Worm (Caenorhabditis elegans) whole organism, L3 larva: ENCODE measurements around the gene gst-18.

Source experiments
- ZK546.5 ChIP-seq: sonication (generic microtip); optimal IDR thresholded peaks from 2 replicates; lab custom pipeline; 2017; ENCODE audit warnings: missing biosample characterization, missing genetic modification characterization
- aly-2 ChIP-seq: fragments of 150-350 bp; optimal IDR thresholded peaks from 2 replicates; lab custom pipeline; 2014; ENCODE audit warnings: missing biosample characterization, missing genetic modification characterization
- ama-1 ChIP-seq: fragments of 150-350 bp; optimal IDR thresholded peaks from 2 replicates; lab custom pipeline; 2018
- ceh-16 ChIP-seq: sonication (generic microtip); optimal IDR thresholded peaks from 2 replicates; lab custom pipeline; 2017; ENCODE audit warnings: missing biosample characterization, missing genetic modification characterization
- ceh-28 ChIP-seq: fragments of 150-350 bp; optimal IDR thresholded peaks from 2 replicates; lab custom pipeline; 2014; ENCODE audit warnings: missing biosample characterization, missing genetic modification reagents, missing genetic modification characterization
- ceh-82 ChIP-seq: fragments of 150-350 bp; optimal IDR thresholded peaks from 2 replicates; lab custom pipeline; 2014; ENCODE audit warnings: missing biosample characterization, missing genetic modification characterization
- ceh-9 ChIP-seq: sonication (generic microtip); optimal IDR thresholded peaks from 2 replicates; lab custom pipeline; 2018; ENCODE audit warnings: missing biosample characterization, missing genetic modification characterization
- egl-5 ChIP-seq: fragments of 150-350 bp; optimal IDR thresholded peaks from 2 replicates; lab custom pipeline; 2017; ENCODE audit warnings: missing biosample characterization, missing genetic modification reagents, missing genetic modification characterization, inconsistent platforms
- elt-1 ChIP-seq: fragments of 150-350 bp; optimal IDR thresholded peaks from 2 replicates; lab custom pipeline; 2014; ENCODE audit warnings: missing biosample characterization, missing genetic modification characterization
- elt-2 ChIP-seq: sonication (generic microtip); optimal IDR thresholded peaks from 2 replicates; lab custom pipeline; 2016; ENCODE audit warnings: missing genetic modification reagents, mild to moderate bottlenecking, missing genetic modification characterization, missing compliant biosample characterization
- eor-1 ChIP-seq, 2 experiments: fragments of 150-350 bp; optimal IDR thresholded peaks; 2 replicates each; lab custom pipeline; 2014 to 2018; ENCODE audit warnings: missing biosample characterization in 2 of 2, missing genetic modification characterization in 2 of 2
- fkh-10 ChIP-seq: sonication (generic microtip); optimal IDR thresholded peaks from 2 replicates; lab custom pipeline; 2017; ENCODE audit warnings: missing biosample characterization, missing genetic modification reagents, missing genetic modification characterization
- jun-1 ChIP-seq: fragments of 150-350 bp; optimal IDR thresholded peaks from 2 replicates; lab custom pipeline; 2014; ENCODE audit warnings: missing biosample characterization, missing genetic modification reagents, missing genetic modification characterization
- lin-15B ChIP-seq: fragments of 150-350 bp; optimal IDR thresholded peaks from 2 replicates; lab custom pipeline; 2014; ENCODE audit warnings: missing biosample characterization, missing genetic modification characterization
- lin-39 ChIP-seq: fragments of 150-350 bp; optimal IDR thresholded peaks from 2 replicates; lab custom pipeline; 2018; ENCODE audit warnings: missing biosample characterization, missing genetic modification reagents, missing genetic modification characterization
- lsy-12 ChIP-seq: sonication (generic microtip); optimal IDR thresholded peaks from 2 replicates; lab custom pipeline; 2016; ENCODE audit warnings: mild to moderate bottlenecking, missing genetic modification characterization, missing compliant biosample characterization
- mdl-1 ChIP-seq: fragments of 150-350 bp; optimal IDR thresholded peaks from 2 replicates; lab custom pipeline; 2014; ENCODE audit warnings: missing biosample characterization, missing genetic modification characterization
- mml-1 ChIP-seq: fragments of 150-350 bp; sonication (generic microtip); optimal IDR thresholded peaks from 3 replicates; lab custom pipeline; 2014; ENCODE audit warnings: missing biosample characterization, missing genetic modification characterization
- nfya-1 ChIP-seq: sonication (generic microtip); optimal IDR thresholded peaks from 2 replicates; lab custom pipeline; 2017; ENCODE audit warnings: missing genetic modification characterization, mild to moderate bottlenecking, missing compliant biosample characterization, antibody characterized with exemption, moderate library complexity; ENCODE audit not compliant: insufficient read depth
- nhr-11 ChIP-seq: fragments of 150-350 bp; optimal IDR thresholded peaks from 2 replicates; lab custom pipeline; 2014; ENCODE audit warnings: missing biosample characterization, missing genetic modification characterization
- nhr-23 ChIP-seq: fragments of 150-350 bp; optimal IDR thresholded peaks from 2 replicates; lab custom pipeline; 2014; ENCODE audit warnings: missing biosample characterization, missing genetic modification reagents, missing genetic modification characterization
- nhr-25 ChIP-seq: sonication (generic microtip); optimal IDR thresholded peaks from 2 replicates; lab custom pipeline; 2017; ENCODE audit warnings: missing biosample characterization, missing genetic modification characterization
- nhr-28 ChIP-seq: fragments of 150-350 bp; optimal IDR thresholded peaks from 2 replicates; lab custom pipeline; 2014; ENCODE audit warnings: missing biosample characterization, missing genetic modification characterization
- nhr-43 ChIP-seq: sonication (generic microtip); optimal IDR thresholded peaks from 2 replicates; lab custom pipeline; 2016; ENCODE audit warnings: mild to moderate bottlenecking, missing genetic modification characterization, missing compliant biosample characterization; ENCODE audit not compliant: poor library complexity, severe bottlenecking
- nhr-76 ChIP-seq: fragments of 150-350 bp; sonication (generic microtip); optimal IDR thresholded peaks from 5 replicates; lab custom pipeline; 2014; ENCODE audit warnings: missing biosample characterization, missing genetic modification characterization
- nhr-77 ChIP-seq: fragments of 150-350 bp; optimal IDR thresholded peaks from 2 replicates; lab custom pipeline; 2014; ENCODE audit warnings: missing biosample characterization, missing genetic modification characterization
- pha-4 ChIP-seq: fragments of 150-350 bp; optimal IDR thresholded peaks from 2 replicates; lab custom pipeline; 2014; ENCODE audit warnings: missing biosample characterization, missing genetic modification reagents, missing genetic modification characterization
- skn-1 ChIP-seq: fragments of 150-350 bp; optimal IDR thresholded peaks from 2 replicates; lab custom pipeline; 2014; ENCODE audit warnings: missing biosample characterization, missing genetic modification characterization
- snpc-4 ChIP-seq: fragments of 150-350 bp; optimal IDR thresholded peaks from 2 replicates; lab custom pipeline; 2014; ENCODE audit warnings: missing biosample characterization, missing genetic modification characterization
- tbx-2 ChIP-seq: sonication (generic microtip); optimal IDR thresholded peaks from 2 replicates; lab custom pipeline; 2016; ENCODE audit warnings: mild to moderate bottlenecking, missing genetic modification characterization, missing compliant biosample characterization
- unc-39 ChIP-seq: sonication (generic microtip); optimal IDR thresholded peaks from 4 replicates; lab custom pipeline; 2017; ENCODE audit warnings: missing biosample characterization, missing genetic modification characterization
- unc-62 ChIP-seq: fragments of 150-350 bp; sonication (generic microtip); optimal IDR thresholded peaks from 4 replicates; lab custom pipeline; 2014; ENCODE audit warnings: missing biosample characterization, missing genetic modification reagents, missing genetic modification characterization
- zag-1 ChIP-seq: fragments of 150-350 bp; optimal IDR thresholded peaks from 2 replicates; lab custom pipeline; 2014; ENCODE audit warnings: missing biosample characterization, missing genetic modification characterization
- ztf-11 ChIP-seq: fragments of 150-350 bp; optimal IDR thresholded peaks from 2 replicates; lab custom pipeline; 2014; ENCODE audit warnings: missing biosample characterization, missing genetic modification characterization
- ztf-4 ChIP-seq: fragments of 150-350 bp; optimal IDR thresholded peaks from 2 replicates; lab custom pipeline; 2014; ENCODE audit warnings: missing biosample characterization, missing genetic modification characterization

gst-18 gene

DNA sequence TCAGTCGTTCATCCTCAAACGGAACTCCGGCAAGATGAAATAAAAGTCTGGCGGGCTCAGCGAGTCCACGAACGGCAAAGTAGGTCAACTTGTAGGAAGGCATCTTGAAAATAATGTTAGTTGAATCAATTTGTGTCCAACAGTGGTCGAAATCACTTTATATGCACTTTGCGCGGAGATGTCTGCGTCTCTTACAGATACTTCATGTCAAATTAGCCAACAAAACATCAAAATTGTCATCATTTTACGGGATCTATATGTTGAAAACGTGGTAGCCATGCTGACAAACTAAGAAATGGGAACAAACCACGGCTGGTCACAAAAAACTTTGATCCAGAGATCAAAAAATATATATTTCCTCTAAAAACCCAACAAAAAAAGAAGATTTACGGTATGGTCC is 12.9 kb downstream of the gst-18 start, which contains the start of gene gst-12:
gst-12 (minus strand) TSS at position 254 of the 400 bp plus-strand sequence.
- TF ChIP-seq tbx-2 (tag; lab: Kevin White, UChicago) (no peak), nhr-23 (peak; percentile 60), unc-62 (no peak), skn-1 (tag; lab: Kevin White, UChicago) (no peak), ceh-82 (no peak), nhr-25 (peak; percentile 29), ceh-28 (tag; lab: Kevin White, UChicago) (no peak), mdl-1 (tag; lab: Kevin White, UChicago) (no peak), nhr-43 (tag; lab: Kevin White, UChicago) (peak; percentile 51), ztf-4 (tag; lab: Kevin White, UChicago) (no peak), egl-5 (tag; lab: Kevin White, UChicago) (no peak), nhr-76 (tag; lab: Kevin White, UChicago) (no peak), lin-15B (tag; lab: Kevin White, UChicago) (no peak), elt-2 (no peak)

DNA sequence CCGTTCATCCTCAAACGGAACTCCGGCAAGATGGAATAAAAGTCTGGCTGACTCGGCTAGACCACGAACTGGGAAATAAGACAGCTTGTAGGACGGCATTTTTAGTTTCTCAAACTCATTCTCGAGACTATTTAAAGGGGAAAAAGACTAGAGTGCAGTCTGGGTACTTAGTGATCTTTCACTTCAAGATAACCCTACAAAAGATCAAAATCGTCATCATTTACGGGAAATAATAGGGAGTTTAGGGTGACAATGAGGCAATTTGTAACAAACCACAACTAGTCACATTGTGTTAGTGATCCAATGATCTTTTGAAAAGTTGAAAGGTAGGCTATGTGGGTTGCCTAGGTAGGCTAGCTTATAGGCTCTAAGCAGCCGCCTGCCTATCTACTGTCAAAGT is 14.7 kb downstream of the gst-18 start, which contains the start of gene gst-14:
gst-14 (minus strand) TSS at position 101 of the 400 bp plus-strand sequence.
- TF ChIP-seq nhr-28 (no peak), elt-1 (no peak), ceh-16 (tag; lab: Kevin White, UChicago) (no peak), lsy-12 (no peak), jun-1 (tag; lab: Kevin White, UChicago) (no peak), nhr-11 (tag; lab: Kevin White, UChicago) (no peak), zag-1 (tag; lab: Kevin White, UChicago) (no peak), ztf-11 (tag; lab: Kevin White, UChicago) (no peak), ztf-4 (tag; lab: Kevin White, UChicago) (no peak), nhr-43 (tag; lab: Kevin White, UChicago) (no peak), nhr-23 (no peak), aly-2 (tag; lab: Kevin White, UChicago) (no peak), mdl-1 (tag; lab: Kevin White, UChicago) (no peak), ama-1 (no peak), unc-39 (tag; lab: Kevin White, UChicago) (no peak), lin-39 (tag; lab: Kevin White, UChicago) (no peak), ZK546.5 (no peak), lin-15B (tag; lab: Kevin White, UChicago) (no peak), skn-1 (tag; lab: Kevin White, UChicago) (no peak)

DNA sequence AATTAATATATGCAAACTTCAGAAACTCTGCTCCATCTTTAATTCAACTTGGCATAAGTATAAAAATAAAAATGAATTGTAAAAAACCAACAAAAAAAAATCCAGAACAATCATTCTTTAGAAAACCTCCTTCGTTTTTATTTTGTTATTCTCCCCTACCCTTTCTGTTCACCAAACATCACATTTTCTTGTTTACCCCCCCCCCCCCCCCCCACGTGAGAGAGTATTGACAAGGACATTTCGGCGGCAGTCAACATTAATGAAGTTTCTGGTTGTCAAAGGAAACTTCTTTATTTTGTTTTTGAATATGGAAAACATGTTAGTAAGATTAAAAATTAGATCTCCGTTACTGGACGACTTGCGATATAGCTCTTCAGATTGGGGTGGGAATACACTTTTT is 16.2 kb downstream of the gst-18 start:
- no peak for TF ChIP-seq lin-15B (tag; lab: Kevin White, UChicago)
- no peak for TF ChIP-seq ztf-4 (tag; lab: Kevin White, UChicago)
- no peak for TF ChIP-seq mml-1 (tag; lab: Kevin White, UChicago)
- TF ChIP-seq pha-4: peak; percentile 72
- TF ChIP-seq nhr-77 (tag; lab: Kevin White, UChicago): no peak

DNA sequence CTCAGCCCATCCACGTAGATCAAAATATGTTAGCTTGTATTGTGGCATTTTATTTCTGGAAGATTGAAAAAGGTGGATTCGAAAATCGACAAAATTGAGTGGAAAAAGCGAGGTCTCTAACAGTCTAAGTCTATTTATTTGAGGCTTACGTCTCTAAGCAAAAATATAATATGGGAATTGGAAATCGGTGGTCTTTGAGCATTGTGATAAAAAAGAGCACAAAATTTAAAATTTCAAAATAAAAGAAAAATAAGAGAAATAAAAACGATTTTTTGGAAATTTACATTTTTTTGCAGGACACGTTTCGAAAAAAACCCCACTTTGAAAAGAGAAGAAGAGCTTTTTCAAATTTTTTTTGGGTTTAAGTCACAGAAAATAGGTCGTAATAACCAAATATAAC is 17.6 kb downstream of the gst-18 start, which contains the start of gene gst-15:
gst-15 (minus strand) TSS at position 101 of the 400 bp plus-strand sequence.
- no peak for TF ChIP-seq eor-1 (tag; optimal IDR thresholded peaks at IDR 0.05; lab: Kevin White, UChicago)
- TF ChIP-seq nfya-1 (tag; lab: Kevin White, UChicago): no peak
- no peak for TF ChIP-seq mml-1 (tag; lab: Kevin White, UChicago)
- no peak for TF ChIP-seq ceh-82
- TF ChIP-seq ztf-4 (tag; lab: Kevin White, UChicago): no peak
- no peak for TF ChIP-seq elt-1
- no peak for TF ChIP-seq lsy-12
- no peak for TF ChIP-seq nhr-11 (tag; lab: Kevin White, UChicago)
- no peak for TF ChIP-seq jun-1 (tag; lab: Kevin White, UChicago)
- TF ChIP-seq tbx-2 (tag; lab: Kevin White, UChicago): no peak
- no peak for TF ChIP-seq ceh-16 (tag; lab: Kevin White, UChicago)
- no peak for TF ChIP-seq mdl-1 (tag; lab: Kevin White, UChicago)
- no peak for TF ChIP-seq nhr-76 (tag; lab: Kevin White, UChicago)
- no peak for TF ChIP-seq unc-62
- TF ChIP-seq snpc-4 (tag; lab: Kevin White, UChicago): no peak
- TF ChIP-seq ceh-9 (tag; lab: Kevin White, UChicago): no peak
- no peak for TF ChIP-seq fkh-10 (GFP tag; lab: Kevin White, UChicago)
